Fruit fly (Drosophila melanogaster): ENCODE measurements around the gene Taf9.
A peak's percentile ranks its signal among the peaks of the same experiment; 100 is the strongest.

Gene Taf9

dm6 chrX:17799070-17799802 lies 42.7 kb upstream of the Taf9 start (continued):
- no peak for TF ChIP-seq ac (GFP tag; optimal IDR thresholded peaks at IDR 0.05)
- peak; percentile 9 for TF ChIP-seq CG1603 (tag; optimal IDR thresholded peaks at IDR 0.05)
- TF ChIP-seq CG11456 (GFP tag; IDR thresholded peaks at IDR 0.05) = no peak
- no peak for TF ChIP-seq Asciz (GFP tag; optimal IDR thresholded peaks at IDR 0.05)
- no peak for TF ChIP-seq Opbp (GFP tag; IDR thresholded peaks at IDR 0.05; ENCODE audit: partially characterized antibody)
- no peak for TF ChIP-seq Ada2b (GFP tag; IDR thresholded peaks at IDR 0.05)
- TF ChIP-seq Blimp-1 (GFP tag; optimal IDR thresholded peaks at IDR 0.05) = peak; percentile 45
- TF ChIP-seq dmrt11E (tag; optimal IDR thresholded peaks at IDR 0.05) = peak; percentile 65
- no peak for TF ChIP-seq CG1792 (GFP tag; optimal IDR thresholded peaks at IDR 0.05)
- no peak for TF ChIP-seq CG8478 (optimal IDR thresholded peaks at IDR 0.05)
- peak; percentile 31; the same call in 1 of the 2 replicates for TF ChIP-seq H2.0 (GFP tag; IDR thresholded peaks at IDR 0.05)
- TF ChIP-seq Rfx (GFP tag; IDR thresholded peaks at IDR 0.05) = no peak
- TF ChIP-seq Pdp1 (GFP tag; optimal IDR thresholded peaks at IDR 0.05) = peak in 1 of 2 experiments; percentile 4
- peak; percentile 4 for TF ChIP-seq Spps (tag; optimal IDR thresholded peaks at IDR 0.05)
- peak; percentile 8 for TF ChIP-seq Chrac-16 (GFP tag; optimal IDR thresholded peaks at IDR 0.05)
- no peak for TF ChIP-seq CG2199 (GFP tag; IDR thresholded peaks at IDR 0.05)
- no peak for TF ChIP-seq CG18011 (GFP tag; optimal IDR thresholded peaks at IDR 0.05)
- peak; percentile 39 for TF ChIP-seq Abd-B (GFP tag; optimal IDR thresholded peaks at IDR 0.05)
- no peak for TF ChIP-seq ERR (GFP tag; optimal IDR thresholded peaks at IDR 0.05)
- peak; percentile 89 for TF ChIP-seq CG10274 (GFP tag; optimal IDR thresholded peaks at IDR 0.05)
- TF ChIP-seq zen (tag; optimal IDR thresholded peaks at IDR 0.05) = no peak
- no peak for TF ChIP-seq chn (GFP tag; optimal IDR thresholded peaks at IDR 0.05)
- peak; percentile 27 for TF ChIP-seq az2 (GFP tag; optimal IDR thresholded peaks at IDR 0.05)
- no peak for TF ChIP-seq Dll (GFP tag; IDR thresholded peaks at IDR 0.05; ENCODE audit: partially characterized antibody)
- no peak for TF ChIP-seq CG15073 (GFP tag; optimal IDR thresholded peaks at IDR 0.05)
- TF ChIP-seq CG4424 (GFP tag; optimal IDR thresholded peaks at IDR 0.05) = peak; percentile 26
- peak; percentile 2 for TF ChIP-seq CG4820 (GFP tag; optimal IDR thresholded peaks at IDR 0.05)
- no peak for TF ChIP-seq Jarid2 (GFP tag; optimal IDR thresholded peaks at IDR 0.05)
- no peak for TF ChIP-seq CG10321 (GFP tag; IDR thresholded peaks at IDR 0.05)
- TF ChIP-seq BtbVII (GFP tag; optimal IDR thresholded peaks at IDR 0.05) = no peak
- TF ChIP-seq CG17361 (GFP tag; IDR thresholded peaks at IDR 0.05) = peak; percentile 46; the same call in 1 of the 3 replicates
- no peak for TF ChIP-seq CG9609 (GFP tag; optimal IDR thresholded peaks at IDR 0.05)
- TF ChIP-seq dpn (GFP tag; optimal IDR thresholded peaks at IDR 0.05) = no peak
- no peak for TF ChIP-seq prd (optimal IDR thresholded peaks at IDR 0.05)
- peak; percentile 41; the same call in 1 of the 3 replicates for TF ChIP-seq prd (GFP tag; IDR thresholded peaks at IDR 0.05)
- TF ChIP-seq CG10543 (GFP tag; optimal IDR thresholded peaks at IDR 0.05) = no peak
- TF ChIP-seq CG9817 (tag; optimal IDR thresholded peaks at IDR 0.05) = no peak
- TF ChIP-seq lab (GFP tag; optimal IDR thresholded peaks at IDR 0.05) = peak; percentile 41
- peak; percentile 19; the same call in 1 of the 3 replicates for TF ChIP-seq croc (GFP tag; conservative IDR thresholded peaks at IDR 0.05)
- peak; percentile 26; the same call in 1 of the 2 replicates for TF ChIP-seq lmd (GFP tag; IDR thresholded peaks at IDR 0.05)
- no peak for TF ChIP-seq wdn (GFP tag; IDR thresholded peaks at IDR 0.05)
- TF ChIP-seq CG7556 (GFP tag; optimal IDR thresholded peaks at IDR 0.05) = peak; percentile 33
- TF ChIP-seq CG10209 (GFP tag; optimal IDR thresholded peaks at IDR 0.05) = no peak
- TF ChIP-seq Myb (GFP tag; optimal IDR thresholded peaks at IDR 0.05) = no peak
- no peak for TF ChIP-seq Bteb2 (GFP tag; optimal IDR thresholded peaks at IDR 0.05)
- no peak for TF ChIP-seq grn (GFP tag; optimal IDR thresholded peaks at IDR 0.05)
- no peak for TF ChIP-seq CG4328 (GFP tag; optimal IDR thresholded peaks at IDR 0.05)
- no peak for TF ChIP-seq ham (GFP tag; IDR thresholded peaks at IDR 0.05)
- no peak for TF ChIP-seq CG4360 (GFP tag; IDR thresholded peaks at IDR 0.05)
- TF ChIP-seq CG32532 (GFP tag; IDR thresholded peaks at IDR 0.05) = no peak

Data from whole organism, embryonic.